Worm (Caenorhabditis elegans) whole organism, L3 larva: ENCODE measurements around the gene F41F3.3.
A peak's percentile ranks its signal among the peaks of the same experiment; 100 is the strongest.

ENCODE experiments used
- ZK546.5 ChIP-seq: sonication (generic microtip); optimal IDR thresholded peaks from 2 replicates; lab custom pipeline; 2017; ENCODE audit warnings: missing biosample characterization, missing genetic modification characterization
- aly-2 ChIP-seq: fragments of 150-350 bp; optimal IDR thresholded peaks from 2 replicates; lab custom pipeline; 2014; ENCODE audit warnings: missing biosample characterization, missing genetic modification characterization
- ama-1 ChIP-seq: fragments of 150-350 bp; optimal IDR thresholded peaks from 2 replicates; lab custom pipeline; 2018
- ceh-16 ChIP-seq: sonication (generic microtip); optimal IDR thresholded peaks from 2 replicates; lab custom pipeline; 2017; ENCODE audit warnings: missing biosample characterization, missing genetic modification characterization
- ceh-28 ChIP-seq: fragments of 150-350 bp; optimal IDR thresholded peaks from 2 replicates; lab custom pipeline; 2014; ENCODE audit warnings: missing biosample characterization, missing genetic modification reagents, missing genetic modification characterization
- ceh-9 ChIP-seq: sonication (generic microtip); optimal IDR thresholded peaks from 2 replicates; lab custom pipeline; 2018; ENCODE audit warnings: missing biosample characterization, missing genetic modification characterization
- daf-12 ChIP-seq: fragments of 150-350 bp; optimal IDR thresholded peaks from 2 replicates; lab custom pipeline; 2014; ENCODE audit warnings: missing biosample characterization, missing genetic modification reagents, missing genetic modification characterization
- elt-1 ChIP-seq: fragments of 150-350 bp; optimal IDR thresholded peaks from 2 replicates; lab custom pipeline; 2014; ENCODE audit warnings: missing biosample characterization, missing genetic modification characterization
- elt-2 ChIP-seq: sonication (generic microtip); optimal IDR thresholded peaks from 2 replicates; lab custom pipeline; 2016; ENCODE audit warnings: missing genetic modification reagents, mild to moderate bottlenecking, missing genetic modification characterization, missing compliant biosample characterization
- elt-3 ChIP-seq, 3 experiments: fragments of 150-350 bp in 1 of 3; sonication (generic microtip) in 2 of 3; optimal IDR thresholded peaks; 2 replicates in 2 of 3; 4 replicates in 1 of 3; lab custom pipeline; 2014 to 2017; ENCODE audit warnings: missing biosample characterization in 3 of 3, missing genetic modification characterization in 3 of 3
- eor-1 ChIP-seq, 2 experiments: fragments of 150-350 bp; optimal IDR thresholded peaks; 2 replicates each; lab custom pipeline; 2014 to 2018; ENCODE audit warnings: missing biosample characterization in 2 of 2, missing genetic modification characterization in 2 of 2
- fkh-10 ChIP-seq: sonication (generic microtip); optimal IDR thresholded peaks from 2 replicates; lab custom pipeline; 2017; ENCODE audit warnings: missing biosample characterization, missing genetic modification reagents, missing genetic modification characterization
- fkh-2 ChIP-seq: fragments of 150-350 bp; optimal IDR thresholded peaks from 2 replicates; lab custom pipeline; 2014; ENCODE audit warnings: missing biosample characterization, missing genetic modification reagents, missing genetic modification characterization
- fos-1 ChIP-seq: fragments of 150-350 bp; optimal IDR thresholded peaks from 2 replicates; lab custom pipeline; 2014; ENCODE audit warnings: missing biosample characterization, missing genetic modification characterization
- jun-1 ChIP-seq: fragments of 150-350 bp; optimal IDR thresholded peaks from 2 replicates; lab custom pipeline; 2014; ENCODE audit warnings: missing biosample characterization, missing genetic modification reagents, missing genetic modification characterization
- lin-15B ChIP-seq: fragments of 150-350 bp; optimal IDR thresholded peaks from 2 replicates; lab custom pipeline; 2014; ENCODE audit warnings: missing biosample characterization, missing genetic modification characterization
- lin-39 ChIP-seq: fragments of 150-350 bp; optimal IDR thresholded peaks from 2 replicates; lab custom pipeline; 2018; ENCODE audit warnings: missing biosample characterization, missing genetic modification reagents, missing genetic modification characterization
- lsy-12 ChIP-seq: sonication (generic microtip); optimal IDR thresholded peaks from 2 replicates; lab custom pipeline; 2016; ENCODE audit warnings: mild to moderate bottlenecking, missing genetic modification characterization, missing compliant biosample characterization
- mdl-1 ChIP-seq: fragments of 150-350 bp; optimal IDR thresholded peaks from 2 replicates; lab custom pipeline; 2014; ENCODE audit warnings: missing biosample characterization, missing genetic modification characterization
- nfya-1 ChIP-seq: sonication (generic microtip); optimal IDR thresholded peaks from 2 replicates; lab custom pipeline; 2017; ENCODE audit warnings: missing genetic modification characterization, mild to moderate bottlenecking, missing compliant biosample characterization, antibody characterized with exemption, moderate library complexity; ENCODE audit not compliant: insufficient read depth
- nhr-12 ChIP-seq: fragments of 150-350 bp; optimal IDR thresholded peaks from 2 replicates; lab custom pipeline; 2014; ENCODE audit warnings: missing biosample characterization, missing genetic modification characterization
- nhr-23 ChIP-seq: fragments of 150-350 bp; optimal IDR thresholded peaks from 2 replicates; lab custom pipeline; 2014; ENCODE audit warnings: missing biosample characterization, missing genetic modification reagents, missing genetic modification characterization
- nhr-237 ChIP-seq: fragments of 150-350 bp; optimal IDR thresholded peaks from 2 replicates; lab custom pipeline; 2014; ENCODE audit warnings: missing biosample characterization, missing genetic modification characterization
- nhr-25 ChIP-seq: sonication (generic microtip); optimal IDR thresholded peaks from 2 replicates; lab custom pipeline; 2017; ENCODE audit warnings: missing biosample characterization, missing genetic modification characterization
- nhr-28 ChIP-seq: fragments of 150-350 bp; optimal IDR thresholded peaks from 2 replicates; lab custom pipeline; 2014; ENCODE audit warnings: missing biosample characterization, missing genetic modification characterization
- nhr-43 ChIP-seq: sonication (generic microtip); optimal IDR thresholded peaks from 2 replicates; lab custom pipeline; 2016; ENCODE audit warnings: mild to moderate bottlenecking, missing genetic modification characterization, missing compliant biosample characterization; ENCODE audit not compliant: poor library complexity, severe bottlenecking
- nhr-67 ChIP-seq: fragments of 150-350 bp; optimal IDR thresholded peaks from 2 replicates; lab custom pipeline; 2014; ENCODE audit warnings: missing biosample characterization, missing genetic modification characterization
- nhr-76 ChIP-seq: fragments of 150-350 bp; sonication (generic microtip); optimal IDR thresholded peaks from 5 replicates; lab custom pipeline; 2014; ENCODE audit warnings: missing biosample characterization, missing genetic modification characterization
- nhr-77 ChIP-seq: fragments of 150-350 bp; optimal IDR thresholded peaks from 2 replicates; lab custom pipeline; 2014; ENCODE audit warnings: missing biosample characterization, missing genetic modification characterization
- pqm-1 ChIP-seq: fragments of 150-350 bp; optimal IDR thresholded peaks from 2 replicates; lab custom pipeline; 2017; ENCODE audit warnings: missing biosample characterization, missing genetic modification characterization, inconsistent platforms
- sea-2 ChIP-seq: fragments of 150-350 bp; sonication (generic microtip); optimal IDR thresholded peaks from 4 replicates; lab custom pipeline; 2014; ENCODE audit warnings: missing biosample characterization, missing genetic modification reagents, missing genetic modification characterization
- tbx-2 ChIP-seq: sonication (generic microtip); optimal IDR thresholded peaks from 2 replicates; lab custom pipeline; 2016; ENCODE audit warnings: mild to moderate bottlenecking, missing genetic modification characterization, missing compliant biosample characterization
- unc-39 ChIP-seq: sonication (generic microtip); optimal IDR thresholded peaks from 4 replicates; lab custom pipeline; 2017; ENCODE audit warnings: missing biosample characterization, missing genetic modification characterization
- zag-1 ChIP-seq: fragments of 150-350 bp; optimal IDR thresholded peaks from 2 replicates; lab custom pipeline; 2014; ENCODE audit warnings: missing biosample characterization, missing genetic modification characterization
- ztf-11 ChIP-seq: fragments of 150-350 bp; optimal IDR thresholded peaks from 2 replicates; lab custom pipeline; 2014; ENCODE audit warnings: missing biosample characterization, missing genetic modification characterization
- ztf-4 ChIP-seq: fragments of 150-350 bp; optimal IDR thresholded peaks from 2 replicates; lab custom pipeline; 2014; ENCODE audit warnings: missing biosample characterization, missing genetic modification characterization

F41F3.3 gene

DNA sequence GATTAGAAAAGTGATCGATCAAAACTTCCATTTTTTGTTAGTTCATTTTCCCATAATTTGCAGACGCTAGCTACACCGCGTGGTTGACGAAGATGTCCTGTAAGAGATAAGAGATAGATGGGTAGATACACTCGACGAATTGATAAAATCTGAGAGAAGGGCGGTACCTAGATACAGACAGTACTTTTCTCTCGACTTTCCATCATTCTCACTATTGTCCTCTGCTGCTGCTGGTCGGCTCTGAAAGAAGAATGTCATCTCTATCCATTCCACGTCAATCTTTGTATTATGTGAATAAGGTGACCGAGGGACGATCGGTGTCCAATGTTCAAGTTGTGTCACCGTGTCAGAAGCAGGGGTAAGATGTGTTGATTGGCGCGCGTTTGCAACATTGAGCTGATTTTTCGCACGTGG, 19.5 kb downstream of the F41F3.3 start, which contains the start of gene pmt-2:
Gene pmt-2 (plus strand): TSS at position 64 of the 414 bp plus-strand sequence.
- TF ChIP-seq nhr-77 (tag; lab: Kevin White, UChicago) = no peak
- TF ChIP-seq eor-1 (tag; optimal IDR thresholded peaks at IDR 0.05; lab: Kevin White, UChicago) = no peak
- TF ChIP-seq nhr-23 (tag; lab: Kevin White, UChicago) = peak; percentile 46
- TF ChIP-seq zag-1 (tag; lab: Kevin White, UChicago) = no peak
- no peak for TF ChIP-seq unc-39 (tag; lab: Kevin White, UChicago)
- no peak for TF ChIP-seq nhr-76
- no peak for TF ChIP-seq lsy-12
- TF ChIP-seq mdl-1 (tag; lab: Kevin White, UChicago) = no peak
- TF ChIP-seq lin-39 (tag; lab: Kevin White, UChicago) = no peak
- TF ChIP-seq nhr-237 = no peak
- no peak for TF ChIP-seq aly-2 (tag; lab: Kevin White, UChicago)
- TF ChIP-seq elt-1 (tag; lab: Kevin White, UChicago) = peak; percentile 99
- peak in 1 of 3 experiments; percentile 54 for TF ChIP-seq elt-3 (tag; optimal IDR thresholded peaks at IDR 0.05; lab: Kevin White, UChicago)
- TF ChIP-seq ama-1 (lab: Kevin White, UChicago) = no peak
- TF ChIP-seq tbx-2 (tag; lab: Kevin White, UChicago) = no peak
- no peak for TF ChIP-seq nhr-12 (tag; lab: Kevin White, UChicago)
- TF ChIP-seq nfya-1 (tag; lab: Kevin White, UChicago) = peak; percentile 1
- TF ChIP-seq elt-2 (tag; lab: Kevin White, UChicago) = peak; percentile 32
- TF ChIP-seq sea-2 (GFP tag; lab: Kevin White, UChicago) = no peak
- no peak for TF ChIP-seq ceh-16 (tag; lab: Kevin White, UChicago)
- no peak for TF ChIP-seq fkh-2
- no peak for TF ChIP-seq pqm-1 (tag; lab: Kevin White, UChicago)
- no peak for TF ChIP-seq nhr-28
- no peak for TF ChIP-seq daf-12 (tag; lab: Kevin White, UChicago)
- TF ChIP-seq nhr-43 (tag; lab: Kevin White, UChicago) = no peak
- peak; percentile 83 for TF ChIP-seq nhr-25
- TF ChIP-seq lin-15B = no peak
- TF ChIP-seq fkh-10 (GFP tag; lab: Kevin White, UChicago) = no peak
- no peak for TF ChIP-seq ztf-11 (tag; lab: Kevin White, UChicago)
- TF ChIP-seq ceh-9 (tag; lab: Kevin White, UChicago) = no peak
- no peak for TF ChIP-seq nhr-67 (tag; lab: Kevin White, UChicago)
- TF ChIP-seq ztf-4 = no peak
- TF ChIP-seq jun-1 (tag; lab: Kevin White, UChicago) = no peak
- TF ChIP-seq, all 47 proteins: peak for 6

DNA sequence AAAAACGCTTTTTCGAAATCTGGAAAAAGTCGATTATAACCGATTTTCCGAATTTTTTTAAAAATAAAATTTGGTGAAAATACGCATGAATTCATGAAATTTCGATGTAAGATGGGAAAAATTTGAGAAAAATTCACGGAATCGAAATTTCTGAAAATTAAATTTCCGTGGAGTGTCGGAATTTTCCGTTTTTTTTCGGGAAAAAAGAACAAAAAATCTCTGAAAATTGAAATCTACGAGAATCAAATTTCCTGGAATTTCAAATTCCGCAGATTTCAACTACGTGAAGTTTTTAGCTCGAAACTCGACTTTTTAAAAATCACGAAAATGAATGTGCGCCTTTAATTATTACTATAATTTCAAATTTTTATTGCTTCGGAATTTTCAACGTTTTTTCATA, 21.7 kb downstream of the F41F3.3 start:
- no peak for TF ChIP-seq ceh-28 (tag; lab: Kevin White, UChicago)
- peak; percentile 48 for TF ChIP-seq fkh-10 (GFP tag; lab: Kevin White, UChicago)

DNA sequence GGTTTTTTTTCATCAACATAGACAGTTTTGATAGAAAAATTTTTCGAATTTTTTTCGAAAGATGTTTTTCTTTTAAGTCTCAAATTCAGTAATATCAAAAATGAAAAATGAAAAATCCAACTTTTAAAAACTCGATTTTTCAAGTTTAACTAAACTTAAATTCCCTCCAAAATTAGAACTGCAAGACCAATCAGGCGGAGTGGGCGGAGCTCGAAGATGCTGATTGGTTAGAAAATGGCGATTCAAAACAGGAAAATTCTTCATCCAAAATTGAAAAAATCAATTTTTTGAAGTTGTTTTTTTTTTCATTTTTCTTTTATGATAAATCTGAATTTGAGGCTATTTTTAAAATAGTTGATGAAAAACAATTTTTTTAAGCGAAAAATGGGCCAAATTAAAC, 23.3 kb downstream of the F41F3.3 start:
- TF ChIP-seq nhr-23 (tag; lab: Kevin White, UChicago) (no peak), nfya-1 (tag; lab: Kevin White, UChicago) (peak; percentile 98), ceh-9 (tag; lab: Kevin White, UChicago) (no peak), nhr-12 (tag; lab: Kevin White, UChicago) (no peak), ceh-16 (tag; lab: Kevin White, UChicago) (no peak), ZK546.5 (tag; lab: Kevin White, UChicago) (no peak), nhr-77 (tag; lab: Kevin White, UChicago) (no peak), fos-1 (tag; lab: Kevin White, UChicago) (no peak)
- TF ChIP-seq, all 47 proteins: peak for 1

DNA sequence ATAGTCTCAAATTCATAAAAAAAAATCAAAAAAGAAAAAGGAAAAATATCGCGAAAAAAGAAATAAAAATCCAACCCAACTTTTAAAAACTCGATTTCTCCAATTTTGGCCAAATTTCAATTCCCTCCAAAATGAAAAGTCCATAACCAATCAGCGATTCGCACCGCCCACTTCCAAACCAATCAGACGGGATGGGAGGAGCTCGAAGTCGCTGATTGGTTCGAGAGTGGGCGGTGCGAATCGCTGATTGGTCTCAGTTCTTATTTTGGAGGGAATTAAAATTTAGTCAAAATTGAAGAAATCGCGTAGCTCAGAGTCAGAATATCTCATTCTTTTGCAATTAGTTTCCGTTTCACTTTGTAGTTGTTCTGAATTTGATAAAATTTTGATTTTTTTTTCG, 24.5 kb downstream of the F41F3.3 start:
- peak; percentile 98 for TF ChIP-seq nfya-1 (tag; lab: Kevin White, UChicago)
- TF ChIP-seq ztf-11 (tag; lab: Kevin White, UChicago) = no peak
